Fruit fly (Drosophila melanogaster) Kc167 (cell line): ENCODE data around the gene Rbm13.

Experiments
- insv ChIP-seq: fragments of >200 bp; optimal IDR thresholded peaks from 3 replicates; lab custom pipeline; 2018; ENCODE audit warnings: missing external identifiers
- psq ChIP-seq: fragments of >200 bp; optimal IDR thresholded peaks from 2 replicates; lab custom pipeline; 2017; ENCODE audit warnings: missing external identifiers

DNA sequence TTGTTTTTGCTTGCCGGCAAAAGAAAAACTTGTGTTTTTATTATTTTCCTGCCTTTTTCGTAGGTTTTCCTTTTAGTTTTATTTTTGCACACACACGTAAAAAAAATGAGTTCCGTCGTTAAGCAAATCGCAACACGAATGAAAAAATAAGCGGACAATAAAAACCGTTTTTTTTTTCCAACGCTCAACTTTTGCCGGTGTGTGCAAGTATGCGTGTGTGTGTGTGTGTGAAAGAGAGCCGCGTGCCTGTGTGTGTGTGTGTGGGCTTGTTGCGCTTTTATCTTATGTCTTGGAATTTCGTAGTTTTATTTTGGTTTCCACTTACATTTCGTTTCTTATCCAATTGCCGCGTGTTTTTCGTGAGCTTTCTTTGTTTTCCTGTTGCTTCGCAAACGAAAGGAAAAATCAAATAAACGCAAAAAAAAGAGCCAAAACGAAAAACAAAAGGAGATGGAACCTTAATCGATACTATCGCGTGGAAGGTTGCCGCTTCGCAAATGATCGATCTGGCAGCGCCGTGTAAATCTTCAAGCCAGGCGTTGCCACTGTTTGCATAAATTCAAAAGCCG lies 3.6 kb upstream of the Rbm13 start, which contains the start of gene Moe:
- no peak for TF ChIP-seq insv (lab: Kevin White, UChicago)
- TF ChIP-seq psq (lab: Kevin White, UChicago): no peak
